Fruit fly (Drosophila melanogaster) whole organism, embryonic: Measurements from ENCODE around the gene tbrd-1.
A peak's percentile ranks its signal among the peaks of the same experiment; 100 is the strongest.

Experiments used
- Atf3 ChIP-seq: fragments of 200-800 bp; sonication (Bioruptor generic); optimal IDR thresholded peaks from 3 replicates; lab custom pipeline; 2016; ENCODE audit warnings: missing biosample characterization, missing genetic modification characterization
- Bgb ChIP-seq: fragments of 200-800 bp; sonication (Bioruptor generic); IDR thresholded peaks from 2 replicates; pipeline ENCODE4 v1.3.6; 2022; ENCODE audit warnings: missing biosample characterization, missing genetic modification characterization; ENCODE audit not compliant: partially characterized antibody
- CG13287 ChIP-seq: fragments of 200-800 bp; sonication (Bioruptor generic); IDR thresholded peaks from 2 replicates; pipeline ENCODE4 v1.3.6; 2022; ENCODE audit warnings: missing biosample characterization, missing genetic modification characterization; ENCODE audit not compliant: partially characterized antibody
- CG15073 ChIP-seq: fragments of 200-800 bp; sonication (Bioruptor generic); optimal IDR thresholded peaks from 2 replicates; lab custom pipeline; 2016; ENCODE audit warnings: missing biosample characterization, missing genetic modification characterization
- CG15514 ChIP-seq: fragments of 200-800 bp; sonication (Bioruptor generic); optimal IDR thresholded peaks from 3 replicates; lab custom pipeline; 2017; ENCODE audit warnings: missing biosample characterization, missing genetic modification characterization, mild to moderate bottlenecking, moderate library complexity, missing genetic modification reagents
- CG1603 ChIP-seq: fragments of 200-800 bp; sonication (Bioruptor generic); optimal IDR thresholded peaks from 2 replicates; lab custom pipeline; 2019; ENCODE audit warnings: missing biosample characterization, mild to moderate bottlenecking, missing genetic modification characterization, moderate library complexity
- CG16815 ChIP-seq: fragments of 200-800 bp; sonication (Bioruptor generic); optimal IDR thresholded peaks from 3 replicates; lab custom pipeline; 2017; ENCODE audit warnings: missing biosample characterization, mild to moderate bottlenecking, missing genetic modification characterization
- CG3838 ChIP-seq: fragments of 200-800 bp; sonication (Bioruptor generic); optimal IDR thresholded peaks from 3 replicates; lab custom pipeline; 2016; ENCODE audit warnings: missing biosample characterization, missing genetic modification characterization
- CG4282 ChIP-seq: fragments of 200-800 bp; sonication (Bioruptor generic); optimal IDR thresholded peaks from 2 replicates; lab custom pipeline; 2016; ENCODE audit warnings: missing biosample characterization, missing genetic modification characterization
- CG4328 ChIP-seq: fragments of 200-800 bp; sonication (Bioruptor generic); optimal IDR thresholded peaks from 3 replicates; lab custom pipeline; 2017; ENCODE audit warnings: missing biosample characterization, missing genetic modification reagents, missing genetic modification characterization
- CG43689 ChIP-seq: fragments of 200-800 bp; sonication (Bioruptor generic); IDR thresholded peaks from 2 replicates; pipeline ENCODE4 v1.3.6; 2022; ENCODE audit warnings: missing biosample characterization, missing genetic modification characterization
- CG4404 ChIP-seq: fragments of 200-800 bp; sonication (Bioruptor generic); IDR thresholded peaks from 2 replicates; pipeline ENCODE4 v1.3.6; 2022; ENCODE audit warnings: missing biosample characterization, missing genetic modification characterization
- CG6254 ChIP-seq: fragments of 200-800 bp; sonication (Bioruptor generic); optimal IDR thresholded peaks from 3 replicates; lab custom pipeline; 2017; ENCODE audit warnings: mild to moderate bottlenecking, missing biosample characterization, missing genetic modification reagents, missing genetic modification characterization
- CG8089 ChIP-seq: fragments of 200-800 bp; sonication (Bioruptor generic); optimal IDR thresholded peaks from 3 replicates; lab custom pipeline; 2016; ENCODE audit warnings: missing biosample characterization, missing genetic modification characterization
- CG8359 ChIP-seq: fragments of 200-800 bp; sonication (Bioruptor generic); optimal IDR thresholded peaks from 2 replicates; lab custom pipeline; 2017; ENCODE audit warnings: missing biosample characterization, mild to moderate bottlenecking, missing genetic modification characterization, borderline replicate concordance
- CG8944 ChIP-seq: fragments of 200-800 bp; sonication (Bioruptor generic); optimal IDR thresholded peaks from 3 replicates; lab custom pipeline; 2016; ENCODE audit warnings: missing biosample characterization, missing genetic modification characterization
- CG9876 ChIP-seq: fragments of 200-800 bp; sonication (Bioruptor generic); optimal IDR thresholded peaks from 2 replicates; lab custom pipeline; 2016; ENCODE audit warnings: missing biosample characterization, missing genetic modification characterization
- CHES-1-like ChIP-seq: fragments of 200-800 bp; sonication (Bioruptor generic); optimal IDR thresholded peaks from 2 replicates; lab custom pipeline; 2016; ENCODE audit warnings: missing biosample characterization, missing genetic modification characterization
- CkIIα-i1 ChIP-seq: fragments of 200-800 bp; sonication (Bioruptor generic); IDR thresholded peaks from 2 replicates; pipeline ENCODE4 v1.3.6; 2022; ENCODE audit warnings: missing biosample characterization, missing genetic modification characterization
- CoRest ChIP-seq: fragments of 200-800 bp; sonication (Bioruptor generic); optimal IDR thresholded peaks from 3 replicates; lab custom pipeline; 2018; ENCODE audit warnings: missing biosample characterization, mild to moderate bottlenecking, missing genetic modification characterization, moderate library complexity
- Dip2 ChIP-seq: fragments of 200-800 bp; sonication (Bioruptor generic); IDR thresholded peaks from 2 replicates; pipeline ENCODE4 v1.3.6; 2022; ENCODE audit warnings: missing biosample characterization, missing genetic modification characterization
- Fer1 ChIP-seq: fragments of 200-800 bp; sonication (Bioruptor generic); optimal IDR thresholded peaks from 2 replicates; lab custom pipeline; 2017; ENCODE audit warnings: missing biosample characterization, mild to moderate bottlenecking, missing genetic modification characterization
- Hr3 ChIP-seq: fragments of 200-800 bp; sonication (Bioruptor generic); optimal IDR thresholded peaks from 3 replicates; lab custom pipeline; 2016; ENCODE audit warnings: missing biosample characterization, missing genetic modification characterization
- Mad ChIP-seq: fragments of 200-800 bp; sonication (Bioruptor generic); optimal IDR thresholded peaks from 2 replicates; lab custom pipeline; 2016; ENCODE audit warnings: missing biosample characterization, missing genetic modification characterization
- Max ChIP-seq: fragments of 200-800 bp; sonication (Bioruptor generic); optimal IDR thresholded peaks from 2 replicates; lab custom pipeline; 2016; ENCODE audit warnings: missing biosample characterization, mild to moderate bottlenecking, missing genetic modification characterization
- Oli ChIP-seq: fragments of 200-800 bp; sonication (Bioruptor generic); optimal IDR thresholded peaks from 2 replicates; lab custom pipeline; 2018; ENCODE audit warnings: missing biosample characterization, mild to moderate bottlenecking, missing genetic modification characterization, moderate library complexity
- YL-1 ChIP-seq: fragments of 200-800 bp; sonication (Bioruptor generic); optimal IDR thresholded peaks from 3 replicates; lab custom pipeline; 2017; ENCODE audit warnings: missing biosample characterization, mild to moderate bottlenecking, missing genetic modification characterization
- ara ChIP-seq: fragments of 200-800 bp; sonication (Bioruptor generic); IDR thresholded peaks from 2 replicates; pipeline ENCODE4 v1.3.6; 2022; ENCODE audit warnings: missing biosample characterization, missing genetic modification characterization
- cwo ChIP-seq: fragments of 200-800 bp; sonication (Bioruptor generic); optimal IDR thresholded peaks from 3 replicates; lab custom pipeline; 2017; ENCODE audit warnings: missing biosample characterization, missing genetic modification characterization, mild to moderate bottlenecking, moderate library complexity, missing genetic modification reagents
- danr ChIP-seq: fragments of 200-800 bp; sonication (Bioruptor generic); IDR thresholded peaks from 2 replicates; pipeline ENCODE4 v1.3.6; 2022; ENCODE audit warnings: missing biosample characterization, missing genetic modification characterization
- eve ChIP-seq, 2 experiments: fragments of >200 bp; optimal IDR thresholded peaks; 2 replicates each; lab custom pipeline; 2017; ENCODE audit warnings: missing biosample characterization in 2 of 2, missing genetic modification characterization in 2 of 2
- ewg ChIP-seq: fragments of 200-800 bp; sonication (Bioruptor generic); optimal IDR thresholded peaks from 3 replicates; lab custom pipeline; 2017; ENCODE audit warnings: mild to moderate bottlenecking, missing biosample characterization, missing genetic modification reagents, missing genetic modification characterization
- ftz-f1 ChIP-seq: fragments of 200-800 bp; sonication (Bioruptor generic); optimal IDR thresholded peaks from 2 replicates; lab custom pipeline; 2016; ENCODE audit warnings: missing biosample characterization, missing genetic modification characterization
- gcm2 ChIP-seq: fragments of 200-800 bp; sonication (Bioruptor generic); optimal IDR thresholded peaks from 2 replicates; lab custom pipeline; 2016; ENCODE audit warnings: missing biosample characterization, missing genetic modification characterization
- gt ChIP-seq: fragments of 200-800 bp; sonication (Bioruptor generic); IDR thresholded peaks from 2 replicates; pipeline ENCODE4 v1.3.6; 2022; ENCODE audit warnings: missing biosample characterization, missing genetic modification characterization
- hkb ChIP-seq, 2 experiments: fragments of 200-800 bp in 1 of 2; fragments of >200 bp in 1 of 2; sonication (Bioruptor generic) in 1 of 2; IDR thresholded peaks in 1 of 2; optimal IDR thresholded peaks in 1 of 2; 2 replicates each; pipeline versions ENCODE4 v1.3.6 to Lab custom; 2017 to 2022; ENCODE audit warnings: missing biosample characterization in 1 of 2, missing genetic modification characterization in 1 of 2
- jumu ChIP-seq: fragments of 200-800 bp; sonication (Bioruptor generic); optimal IDR thresholded peaks from 3 replicates; lab custom pipeline; 2016; ENCODE audit warnings: missing biosample characterization, missing genetic modification characterization
- lab ChIP-seq: fragments of 200-800 bp; sonication (Bioruptor generic); optimal IDR thresholded peaks from 3 replicates; lab custom pipeline; 2017; ENCODE audit warnings: missing biosample characterization, missing genetic modification characterization, mild to moderate bottlenecking, moderate library complexity, missing genetic modification reagents
- lmd ChIP-seq: fragments of 200-800 bp; sonication (Bioruptor generic); IDR thresholded peaks from 2 replicates; pipeline ENCODE4 v1.3.6; 2022; ENCODE audit warnings: missing biosample characterization, missing genetic modification characterization
- sqz ChIP-seq: fragments of 200-800 bp; sonication (Bioruptor generic); optimal IDR thresholded peaks from 3 replicates; lab custom pipeline; 2018; ENCODE audit warnings: missing biosample characterization, mild to moderate bottlenecking, missing genetic modification characterization
- stwl ChIP-seq: fragments of 200-800 bp; sonication (Bioruptor generic); optimal IDR thresholded peaks from 3 replicates; lab custom pipeline; 2018; ENCODE audit warnings: missing biosample characterization, mild to moderate bottlenecking, missing genetic modification characterization, moderate library complexity
- tll ChIP-seq, 2 experiments: fragments of 200-800 bp in 1 of 2; fragments of >200 bp in 1 of 2; sonication (Bioruptor generic) in 1 of 2; optimal IDR thresholded peaks; 2 replicates each; lab custom pipeline; 2017 to 2019; ENCODE audit warnings: missing biosample characterization in 2 of 2, missing genetic modification characterization in 2 of 2, mild to moderate bottlenecking in 1 of 2, moderate library complexity in 1 of 2
- toy ChIP-seq: fragments of 200-800 bp; sonication (Bioruptor generic); IDR thresholded peaks from 2 replicates; pipeline ENCODE4 v1.3.6; 2022; ENCODE audit warnings: missing biosample characterization, missing genetic modification characterization
- vfl ChIP-seq: fragments of 200-800 bp; sonication (Bioruptor generic); optimal IDR thresholded peaks from 2 replicates; lab custom pipeline; 2016; ENCODE audit warnings: missing biosample characterization, missing genetic modification characterization
- wdn ChIP-seq: fragments of 200-800 bp; sonication (Bioruptor generic); IDR thresholded peaks from 2 replicates; pipeline ENCODE4 v1.3.6; 2022; ENCODE audit warnings: missing biosample characterization, missing genetic modification characterization
- wek ChIP-seq: fragments of 200-800 bp; sonication (Bioruptor generic); optimal IDR thresholded peaks from 3 replicates; lab custom pipeline; 2018; ENCODE audit warnings: missing biosample characterization, mild to moderate bottlenecking, missing genetic modification characterization, moderate library complexity
- zen ChIP-seq: fragments of 200-800 bp; sonication (Bioruptor generic); optimal IDR thresholded peaks from 3 replicates; lab custom pipeline; 2018; ENCODE audit warnings: missing biosample characterization, mild to moderate bottlenecking, missing genetic modification characterization, moderate library complexity

The tbrd-1 gene

DNA sequence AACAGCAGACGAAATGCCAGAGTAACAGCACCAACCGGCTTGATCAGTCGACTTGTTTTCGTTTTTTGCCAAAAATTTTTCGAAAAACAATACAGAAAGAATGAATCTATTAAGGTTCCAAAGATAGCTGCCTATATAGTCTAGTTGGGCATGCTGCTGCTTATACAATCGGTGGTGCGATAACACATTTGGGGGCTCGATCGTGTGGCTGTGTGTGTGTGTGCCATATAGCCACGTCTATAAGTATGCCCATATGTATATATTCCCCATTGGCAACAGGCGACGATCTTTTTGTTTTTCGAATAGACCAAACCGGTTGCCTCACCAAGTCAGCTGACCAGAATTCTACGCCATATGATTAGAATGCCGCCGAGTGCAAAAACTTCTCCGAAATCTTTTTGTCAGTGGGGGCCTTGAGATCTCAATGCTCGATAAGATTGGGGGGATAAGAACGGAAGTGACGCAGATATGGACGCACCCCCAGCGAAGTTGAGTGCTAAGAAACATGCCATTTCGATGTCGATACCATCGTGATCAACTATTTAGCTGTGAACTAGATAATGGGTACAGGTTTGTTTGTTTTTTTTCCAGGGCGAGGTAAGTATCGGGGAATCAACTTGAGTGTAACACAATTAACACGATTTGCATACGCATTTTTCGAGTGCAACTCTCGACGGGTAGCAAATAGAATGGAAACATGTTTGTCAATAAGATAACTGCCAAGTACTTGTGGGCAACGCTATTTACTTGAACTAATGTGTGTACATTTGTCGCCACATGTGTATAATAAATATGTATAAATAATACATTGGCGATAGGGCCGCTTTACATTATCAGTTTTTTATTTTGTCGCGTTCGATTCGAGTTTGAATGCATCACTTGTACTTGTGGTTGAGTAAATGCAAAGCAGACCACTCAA, 46.8 kb upstream of the tbrd-1 start (continued):
- TF ChIP-seq toy (GFP tag; lab: Robert Waterston, UW) (peak; percentile 47; the same call in 1 of the 2 replicates), CG16815 (GFP tag; lab: Kevin White, UChicago) (peak; percentile 28), stwl (tag; lab: Kevin White, UChicago) (peak; percentile 13), CG13287 (GFP tag; lab: Robert Waterston, UW) (no peak), tll (GFP tag; optimal IDR thresholded peaks at IDR 0.05; lab: Kevin White, UChicago) (peak in 1 of 2 experiments; percentile 22), Max (peak; percentile 84), wek (GFP tag; lab: Kevin White, UChicago) (peak; percentile 93), CG8944 (GFP tag; lab: Kevin White, UChicago) (peak; percentile 19), Fer1 (GFP tag; lab: Kevin White, UChicago) (peak; percentile 84), CHES-1-like (peak; percentile 51), ara (GFP tag; lab: Robert Waterston, UW) (peak; percentile 89), CG4282 (no peak), Mad (GFP tag; lab: Kevin White, UChicago) (peak; percentile 59), hkb (optimal IDR thresholded peaks at IDR 0.05; lab: Kevin White, UChicago) (no peak), hkb (GFP tag; IDR thresholded peaks at IDR 0.05; lab: Robert Waterston, UW) (peak; percentile 89), ftz-f1 (GFP tag; lab: Kevin White, UChicago) (peak; percentile 70), ewg (peak; percentile 73), CG15514 (GFP tag; lab: Kevin White, UChicago) (peak; percentile 80), sqz (GFP tag; lab: Kevin White, UChicago) (peak; percentile 71), CG8089 (peak; percentile 73), CG1603 (tag; lab: Kevin White, UChicago) (peak; percentile 86), CG43689 (GFP tag; lab: Robert Waterston, UW) (peak; percentile 65), lmd (GFP tag; lab: Robert Waterston, UW) (no peak), Bgb (no peak), vfl (GFP tag; lab: Kevin White, UChicago) (no peak), wdn (GFP tag; lab: Robert Waterston, UW) (no peak), jumu (GFP tag; lab: Kevin White, UChicago) (no peak), gcm2 (GFP tag; lab: Kevin White, UChicago) (peak; percentile 28), danr (peak; percentile 76), eve (GFP tag; optimal IDR thresholded peaks at IDR 0.05; lab: Kevin White, UChicago) (peak in 1 of 2 experiments; percentile 75), CG15073 (GFP tag; lab: Kevin White, UChicago) (peak; percentile 37), Dip2 (no peak), CG3838 (peak; percentile 76), CG4404 (no peak), Atf3 (GFP tag; lab: Kevin White, UChicago) (peak; percentile 39), zen (tag; lab: Kevin White, UChicago) (peak; percentile 57), CG4328 (peak; percentile 82), YL-1 (GFP tag; lab: Kevin White, UChicago) (peak; percentile 82), Oli (tag; lab: Kevin White, UChicago) (peak; percentile 45), lab (GFP tag; lab: Kevin White, UChicago) (peak; percentile 93), CG9876 (GFP tag; lab: Kevin White, UChicago) (peak; percentile 4), CG6254 (GFP tag; lab: Kevin White, UChicago) (peak; percentile 82), CoRest (tag; lab: Kevin White, UChicago) (peak; percentile 74), cwo (GFP tag; lab: Kevin White, UChicago) (peak; percentile 40), gt (GFP tag; lab: Robert Waterston, UW) (0 out of 2 replicates have a peak, but pooled peaks have one; percentile 7), CG8359 (GFP tag; lab: Kevin White, UChicago) (peak; percentile 80), CkIIα-i1 (GFP tag; lab: Robert Waterston, UW) (peak; percentile 35; the same call in 1 of the 2 replicates), Hr3 (peak; percentile 28)
